Worm (Caenorhabditis elegans) whole organism, mixed stage, embryonic: ENCODE measurements around the gene atg-16.2.

ENCODE experiments used
- M03D4.4 ChIP-seq: sonication (generic microtip); optimal IDR thresholded peaks from 2 replicates; lab custom pipeline; 2017; ENCODE audit warnings: mild to moderate bottlenecking, missing genetic modification characterization, missing compliant biosample characterization
- bed-3 ChIP-seq: fragments of 200-800 bp; sonication (Bioruptor generic); optimal IDR thresholded peaks from 3 replicates; lab custom pipeline; 2018; ENCODE audit warnings: mild to moderate bottlenecking, missing genetic modification characterization, moderate library complexity, missing compliant biosample characterization
- blmp-1 ChIP-seq: fragments of 150-350 bp; optimal IDR thresholded peaks from 2 replicates; lab custom pipeline; 2014; ENCODE audit warnings: missing biosample characterization, missing genetic modification characterization
- ceh-39 ChIP-seq: fragments of 150-350 bp; optimal IDR thresholded peaks from 2 replicates; lab custom pipeline; 2014; ENCODE audit warnings: missing biosample characterization, missing genetic modification characterization
- ceh-43 ChIP-seq: fragments of 200-800 bp; sonication (Bioruptor generic); optimal IDR thresholded peaks from 2 replicates; lab custom pipeline; 2018; ENCODE audit warnings: mild to moderate bottlenecking, missing genetic modification characterization, moderate library complexity, missing compliant biosample characterization
- ceh-83 ChIP-seq: fragments of 200-800 bp; sonication (Bioruptor generic); optimal IDR thresholded peaks from 2 replicates; lab custom pipeline; 2018; ENCODE audit warnings: mild to moderate bottlenecking, missing genetic modification characterization, missing compliant biosample characterization
- ces-1 ChIP-seq: fragments of 150-350 bp; optimal IDR thresholded peaks from 2 replicates; lab custom pipeline; 2014; ENCODE audit warnings: missing biosample characterization, missing genetic modification reagents, missing genetic modification characterization
- cnd-1 ChIP-seq: fragments of 200-800 bp; sonication (Bioruptor generic); optimal IDR thresholded peaks from 2 replicates; lab custom pipeline; 2018; ENCODE audit warnings: mild to moderate bottlenecking, missing genetic modification characterization, missing compliant biosample characterization
- drap-1 ChIP-seq: fragments of 200-800 bp; sonication (Bioruptor generic); optimal IDR thresholded peaks from 3 replicates; lab custom pipeline; 2018; ENCODE audit warnings: mild to moderate bottlenecking, missing genetic modification characterization, missing compliant biosample characterization
- elt-1 ChIP-seq: sonication (generic microtip); optimal IDR thresholded peaks from 2 replicates; lab custom pipeline; 2017; ENCODE audit warnings: missing genetic modification characterization, mild to moderate bottlenecking, missing compliant biosample characterization, antibody characterized with exemption, moderate library complexity, borderline replicate concordance; ENCODE audit not compliant: insufficient read depth
- elt-3 ChIP-seq: fragments of 150-350 bp; optimal IDR thresholded peaks from 2 replicates; lab custom pipeline; 2014; ENCODE audit warnings: missing biosample characterization, missing genetic modification characterization
- flh-1 ChIP-seq: fragments of 200-800 bp; sonication (Bioruptor generic); optimal IDR thresholded peaks from 2 replicates; lab custom pipeline; 2018; ENCODE audit warnings: mild to moderate bottlenecking, missing genetic modification characterization, moderate library complexity, missing compliant biosample characterization
- ham-2 ChIP-seq: fragments of 200-800 bp; sonication (Bioruptor generic); optimal IDR thresholded peaks from 2 replicates; lab custom pipeline; 2018; ENCODE audit warnings: mild to moderate bottlenecking, missing genetic modification characterization, missing compliant biosample characterization
- hlh-1 ChIP-seq: fragments of 150-350 bp; optimal IDR thresholded peaks from 2 replicates; lab custom pipeline; 2014; ENCODE audit warnings: missing biosample characterization, missing genetic modification reagents, missing genetic modification characterization
- lin-13 ChIP-seq: fragments of 150-350 bp; optimal IDR thresholded peaks from 2 replicates; lab custom pipeline; 2014; ENCODE audit warnings: missing biosample characterization, missing genetic modification characterization
- lin-32 ChIP-seq: fragments of 200-800 bp; sonication (Bioruptor generic); optimal IDR thresholded peaks from 2 replicates; lab custom pipeline; 2018; ENCODE audit warnings: mild to moderate bottlenecking, missing genetic modification characterization, missing compliant biosample characterization
- lsy-2 ChIP-seq: fragments of 150-350 bp; optimal IDR thresholded peaks from 2 replicates; lab custom pipeline; 2014; ENCODE audit warnings: missing biosample characterization, missing genetic modification characterization
- mab-5 ChIP-seq: fragments of 150-350 bp; optimal IDR thresholded peaks from 2 replicates; lab custom pipeline; 2014; ENCODE audit warnings: missing biosample characterization, missing genetic modification characterization
- mep-1 ChIP-seq: fragments of 150-350 bp; optimal IDR thresholded peaks from 2 replicates; lab custom pipeline; 2017; ENCODE audit warnings: missing biosample characterization, missing genetic modification reagents, missing genetic modification characterization, inconsistent platforms
- mls-2 ChIP-seq: sonication (generic microtip); optimal IDR thresholded peaks from 2 replicates; lab custom pipeline; 2016; ENCODE audit warnings: mild to moderate bottlenecking, missing genetic modification characterization, moderate library complexity, missing compliant biosample characterization
- nhr-12 ChIP-seq: fragments of 150-350 bp; optimal IDR thresholded peaks from 2 replicates; lab custom pipeline; 2014; ENCODE audit warnings: missing biosample characterization, missing genetic modification characterization
- nhr-2 ChIP-seq: fragments of 150-350 bp; optimal IDR thresholded peaks from 2 replicates; lab custom pipeline; 2014; ENCODE audit warnings: missing biosample characterization, missing genetic modification characterization
- nhr-237 ChIP-seq: fragments of 150-350 bp; optimal IDR thresholded peaks from 2 replicates; lab custom pipeline; 2014; ENCODE audit warnings: missing biosample characterization, missing genetic modification characterization
- nhr-28 ChIP-seq: fragments of 150-350 bp; optimal IDR thresholded peaks from 2 replicates; lab custom pipeline; 2014; ENCODE audit warnings: missing biosample characterization, missing genetic modification characterization
- nhr-76 ChIP-seq: sonication (generic microtip); optimal IDR thresholded peaks from 2 replicates; lab custom pipeline; 2017; ENCODE audit warnings: missing biosample characterization, missing genetic modification characterization
- pha-4 ChIP-seq: fragments of 150-350 bp; optimal IDR thresholded peaks from 2 replicates; lab custom pipeline; 2018; ENCODE audit warnings: missing biosample characterization, missing genetic modification reagents, missing genetic modification characterization
- sem-2 ChIP-seq: fragments of 200-800 bp; sonication (Bioruptor generic); optimal IDR thresholded peaks from 2 replicates; lab custom pipeline; 2018; ENCODE audit warnings: mild to moderate bottlenecking, missing genetic modification characterization, missing compliant biosample characterization
- snpc-4 ChIP-seq: fragments of 150-350 bp; optimal IDR thresholded peaks from 2 replicates; lab custom pipeline; 2014; ENCODE audit warnings: missing biosample characterization, missing genetic modification characterization
- sptf-1 ChIP-seq: sonication (generic microtip); optimal IDR thresholded peaks from 2 replicates; lab custom pipeline; 2017; ENCODE audit warnings: mild to moderate bottlenecking, missing genetic modification characterization, moderate library complexity, missing compliant biosample characterization
- tbx-8 ChIP-seq: fragments of 200-800 bp; sonication (Bioruptor generic); optimal IDR thresholded peaks from 2 replicates; lab custom pipeline; 2018; ENCODE audit warnings: mild to moderate bottlenecking, missing genetic modification characterization, moderate library complexity, missing compliant biosample characterization
- unc-120 ChIP-seq: sonication (generic microtip); optimal IDR thresholded peaks from 2 replicates; lab custom pipeline; 2017; ENCODE audit warnings: missing genetic modification characterization, missing compliant biosample characterization; ENCODE audit not compliant: poor library complexity, severe bottlenecking
- unc-39 ChIP-seq: fragments of 150-350 bp; optimal IDR thresholded peaks from 2 replicates; lab custom pipeline; 2014; ENCODE audit warnings: missing biosample characterization, missing genetic modification characterization
- unc-62 ChIP-seq: fragments of 150-350 bp; optimal IDR thresholded peaks from 2 replicates; lab custom pipeline; 2014; ENCODE audit warnings: missing biosample characterization, missing genetic modification reagents, missing genetic modification characterization
- zip-8 ChIP-seq: fragments of 150-350 bp; optimal IDR thresholded peaks from 2 replicates; lab custom pipeline; 2014; ENCODE audit warnings: missing biosample characterization, missing genetic modification characterization
- ztf-11 ChIP-seq: fragments of 150-350 bp; optimal IDR thresholded peaks from 2 replicates; lab custom pipeline; 2014; ENCODE audit warnings: missing biosample characterization, missing genetic modification characterization

atg-16.2 gene

ce11 chrII:6491817-6492452, 38.7 kb upstream of the atg-16.2 start, which contains the start of the genes T28D9.11 and T28D9.1 (continued):
- TF ChIP-seq ceh-43 (GFP tag; lab: Kevin White, UChicago) (peak; percentile 19), zip-8 (tag; lab: Kevin White, UChicago) (no peak), tbx-8 (GFP tag; lab: Kevin White, UChicago) (no peak), ztf-11 (tag; lab: Kevin White, UChicago) (peak; percentile 29), ces-1 (GFP tag; lab: Kevin White, UChicago) (no peak)

- TF ChIP-seq hlh-1 (tag; lab: Kevin White, UChicago) (no peak), mls-2 (tag; lab: Kevin White, UChicago) (no peak), ceh-39 (tag; lab: Kevin White, UChicago) (no peak)
Measured at ce11 chrII:6491187-6491586, 38.0 kb upstream of the atg-16.2 start.

ce11 chrII:6489711-6490184, 36.6 kb upstream of the atg-16.2 start, which contains the start of the genes snr-3 and rsp-5:
Gene snr-3, minus strand, starts transcription at chrII:6489761.
Gene rsp-5, plus strand, starts transcription at chrII:6490165.
- peak; percentile 66 for TF ChIP-seq pha-4 (tag; lab: Kevin White, UChicago)
- no peak for TF ChIP-seq ceh-43 (GFP tag; lab: Kevin White, UChicago)
- no peak for TF ChIP-seq nhr-76
- TF ChIP-seq zip-8 (tag; lab: Kevin White, UChicago) = no peak
- no peak for TF ChIP-seq elt-1
- TF ChIP-seq lin-32 (GFP tag; lab: Kevin White, UChicago) = no peak
- no peak for TF ChIP-seq bed-3 (GFP tag; lab: Kevin White, UChicago)
- peak; percentile 8 for TF ChIP-seq ceh-39 (tag; lab: Kevin White, UChicago)
- no peak for TF ChIP-seq ceh-83 (GFP tag; lab: Kevin White, UChicago)
- no peak for TF ChIP-seq elt-3
- no peak for TF ChIP-seq nhr-2 (tag; lab: Kevin White, UChicago)
- no peak for TF ChIP-seq cnd-1
- TF ChIP-seq ces-1 (GFP tag; lab: Kevin White, UChicago) = no peak
- no peak for TF ChIP-seq sptf-1 (tag; lab: Kevin White, UChicago)
- no peak for TF ChIP-seq flh-1 (GFP tag; lab: Kevin White, UChicago)
- TF ChIP-seq tbx-8 (GFP tag; lab: Kevin White, UChicago) = no peak
- TF ChIP-seq drap-1 (GFP tag; lab: Kevin White, UChicago) = no peak
- no peak for TF ChIP-seq ham-2 (GFP tag; lab: Kevin White, UChicago)
- TF ChIP-seq unc-62 (GFP tag; lab: Kevin White, UChicago) = no peak
- TF ChIP-seq blmp-1 (tag; lab: Kevin White, UChicago) = no peak
- TF ChIP-seq lin-13 = peak; percentile 55
- no peak for TF ChIP-seq snpc-4 (tag; lab: Kevin White, UChicago)
- TF ChIP-seq sem-2 (GFP tag; lab: Kevin White, UChicago) = no peak
- TF ChIP-seq unc-39 (tag; lab: Kevin White, UChicago) = no peak
- TF ChIP-seq nhr-237 = peak; percentile 56
- TF ChIP-seq ztf-11 (tag; lab: Kevin White, UChicago) = no peak
- TF ChIP-seq nhr-12 = no peak
- peak; percentile 36 for TF ChIP-seq hlh-1 (tag; lab: Kevin White, UChicago)
- no peak for TF ChIP-seq nhr-28
- peak; percentile 83 for TF ChIP-seq mep-1
- TF ChIP-seq lsy-2 (tag; lab: Kevin White, UChicago) = peak; percentile 97
- TF ChIP-seq M03D4.4 (tag; lab: Kevin White, UChicago) = no peak
- TF ChIP-seq unc-120 = no peak
- no peak for TF ChIP-seq mls-2 (tag; lab: Kevin White, UChicago)
- no peak for TF ChIP-seq mab-5 (tag; lab: Kevin White, UChicago)

- TF ChIP-seq unc-120 (peak; percentile 22), sem-2 (GFP tag; lab: Kevin White, UChicago) (no peak), mab-5 (tag; lab: Kevin White, UChicago) (peak; percentile 64), hlh-1 (tag; lab: Kevin White, UChicago) (peak; percentile 68), unc-62 (GFP tag; lab: Kevin White, UChicago) (peak; percentile 25)
Measured at ce11 chrII:6486344-6486743, 33.2 kb upstream of the atg-16.2 start.
